Fruit fly (Drosophila melanogaster): Measurements from ENCODE around the gene Akh.

Gene Akh

dm6 chr3L:4169957-4170651 lies 28.8 kb downstream of the Akh start, which contains the start of gene Ero1L (continued):
- TF ChIP-seq MTF-1 (GFP tag; optimal IDR thresholded peaks at IDR 0.05; ENCODE audit: borderline replicate concordance) (no peak), chinmo (GFP tag; IDR thresholded peaks at IDR 0.05; ENCODE audit: partially characterized antibody) (peak; percentile 48; the same call in 1 of the 4 replicates), Hey (tag; optimal IDR thresholded peaks at IDR 0.05) (no peak), gce (GFP tag; IDR thresholded peaks at IDR 0.05) (no peak), Lim3 (GFP tag; IDR thresholded peaks at IDR 0.05) (no peak), Atf6 (GFP tag; IDR thresholded peaks at IDR 0.05) (no peak), kni (GFP tag; optimal IDR thresholded peaks at IDR 0.05) (peak; percentile 3), CG12299 (tag; optimal IDR thresholded peaks at IDR 0.05) (no peak), CG9797 (GFP tag; optimal IDR thresholded peaks at IDR 0.05) (peak; percentile 94), sug (tag; optimal IDR thresholded peaks at IDR 0.05) (no peak), CG17912 (GFP tag; optimal IDR thresholded peaks at IDR 0.05) (no peak), corto (GFP tag; optimal IDR thresholded peaks at IDR 0.05) (no peak), CG11560 (tag; IDR thresholded peaks at IDR 0.05) (no peak), CG4854 (GFP tag; optimal IDR thresholded peaks at IDR 0.05) (no peak), gfzf (GFP tag; optimal IDR thresholded peaks at IDR 0.05) (peak; percentile 87), Ssrp (tag; optimal IDR thresholded peaks at IDR 0.05) (no peak), CG11247 (GFP tag; IDR thresholded peaks at IDR 0.05) (peak; percentile 36; the same call in 1 of the 2 replicates), schlank (tag; optimal IDR thresholded peaks at IDR 0.05) (no peak), pnt (GFP tag; optimal IDR thresholded peaks at IDR 0.05) (no peak), B-H2 (GFP tag; optimal IDR thresholded peaks at IDR 0.05) (no peak), Trl (optimal IDR thresholded peaks at IDR 0.05) (no peak), Trl (GFP tag; optimal IDR thresholded peaks at IDR 0.05) (no peak), CG9215 (GFP tag; IDR thresholded peaks at IDR 0.05) (no peak; the same call in 1 of the 2 replicates), al (GFP tag; IDR thresholded peaks at IDR 0.05) (no peak), Eip74EF (GFP tag; optimal IDR thresholded peaks at IDR 0.05) (no peak), sisA (GFP tag; IDR thresholded peaks at IDR 0.05) (no peak), pum (GFP tag; optimal IDR thresholded peaks at IDR 0.05) (no peak), CG9437 (GFP tag; optimal IDR thresholded peaks at IDR 0.05) (no peak), CG7745 (tag; optimal IDR thresholded peaks at IDR 0.05) (no peak), PHDP (tag; optimal IDR thresholded peaks at IDR 0.05) (peak; percentile 50), CG4424 (GFP tag; optimal IDR thresholded peaks at IDR 0.05) (peak; percentile 34), gem (tag; optimal IDR thresholded peaks at IDR 0.05) (no peak), Dek (tag; optimal IDR thresholded peaks at IDR 0.05) (peak; percentile 38), fd96Cb (tag; optimal IDR thresholded peaks at IDR 0.05) (peak; percentile 14), pita (GFP tag; optimal IDR thresholded peaks at IDR 0.05) (no peak), Elba2 (GFP tag; optimal IDR thresholded peaks at IDR 0.05) (no peak), dati (GFP tag; IDR thresholded peaks at IDR 0.05) (no peak), kah (GFP tag; optimal IDR thresholded peaks at IDR 0.05) (no peak), CG2678 (tag; optimal IDR thresholded peaks at IDR 0.05) (no peak), ERR (GFP tag; optimal IDR thresholded peaks at IDR 0.05) (no peak), CoRest (tag; optimal IDR thresholded peaks at IDR 0.05) (peak; percentile 69), Dad (GFP tag; optimal IDR thresholded peaks at IDR 0.05) (no peak), CG10543 (GFP tag; optimal IDR thresholded peaks at IDR 0.05) (peak; percentile 30), Doc2 (GFP tag; IDR thresholded peaks at IDR 0.05) (no peak), CG6654 (GFP tag; optimal IDR thresholded peaks at IDR 0.05) (no peak), CG4707 (GFP tag; optimal IDR thresholded peaks at IDR 0.05) (no peak), CG18619 (GFP tag; optimal IDR thresholded peaks at IDR 0.05) (peak; percentile 13), CG1233 (GFP tag; optimal IDR thresholded peaks at IDR 0.05) (no peak), CG12391 (tag; optimal IDR thresholded peaks at IDR 0.05) (peak; percentile 55), NfI (GFP tag; optimal IDR thresholded peaks at IDR 0.05) (no peak)

Measured in whole organism, embryonic.